Worm (Caenorhabditis elegans) whole organism, L1 larva: ENCODE measurements around the gene F35A5.2.

Experiments used
- C16A3.4 ChIP-seq: fragments of 150-350 bp; optimal IDR thresholded peaks from 2 replicates; lab custom pipeline; 2014; ENCODE audit warnings: missing biosample characterization, missing genetic modification characterization
- C34B4.2 ChIP-seq: sonication (generic microtip); optimal IDR thresholded peaks from 2 replicates; lab custom pipeline; 2017; ENCODE audit warnings: mild to moderate bottlenecking, missing genetic modification characterization, missing compliant biosample characterization
- F16B12.6 ChIP-seq: fragments of 150-350 bp; optimal IDR thresholded peaks from 2 replicates; lab custom pipeline; 2014; ENCODE audit warnings: missing biosample characterization, missing genetic modification characterization
- Y116A8C.19 ChIP-seq: sonication (generic microtip); optimal IDR thresholded peaks from 2 replicates; lab custom pipeline; 2016; ENCODE audit warnings: missing compliant biosample characterization, missing genetic modification characterization, borderline replicate concordance
- blmp-1 ChIP-seq: fragments of 150-350 bp; optimal IDR thresholded peaks from 2 replicates; lab custom pipeline; 2014; ENCODE audit warnings: missing biosample characterization, missing genetic modification characterization
- ceh-63 ChIP-seq: fragments of 200-800 bp; sonication (Bioruptor generic); optimal IDR thresholded peaks from 2 replicates; lab custom pipeline; 2018; ENCODE audit warnings: mild to moderate bottlenecking, missing genetic modification characterization, missing compliant biosample characterization
- ceh-82 ChIP-seq, 3 experiments: fragments of 150-350 bp in 1 of 3; sonication (generic microtip) in 2 of 3; optimal IDR thresholded peaks; 2 replicates each; lab custom pipeline; 2014 to 2017; ENCODE audit warnings: missing biosample characterization in 3 of 3, missing genetic modification characterization in 3 of 3
- dpl-1 ChIP-seq, 3 experiments: fragments of 150-350 bp in 2 of 3; sonication (generic microtip) in 1 of 3; optimal IDR thresholded peaks; 2 replicates each; lab custom pipeline; 2014 to 2017; ENCODE audit warnings: missing biosample characterization in 3 of 3, missing genetic modification characterization in 3 of 3, missing genetic modification reagents in 3 of 3
- elt-2 ChIP-seq: sonication (generic microtip); optimal IDR thresholded peaks from 2 replicates; lab custom pipeline; 2016; ENCODE audit warnings: missing genetic modification characterization, mild to moderate bottlenecking, inconsistent platforms, missing compliant biosample characterization, missing genetic modification reagents
- elt-3 ChIP-seq, 6 experiments: fragments of 150-350 bp in 1 of 6; sonication (generic microtip); optimal IDR thresholded peaks; 2 replicates each; lab custom pipeline; 2017 to 2018; ENCODE audit warnings: missing biosample characterization in 6 of 6, missing genetic modification characterization in 6 of 6, inconsistent platforms in 1 of 6
- fkh-10 ChIP-seq: sonication (generic microtip); optimal IDR thresholded peaks from 2 replicates; lab custom pipeline; 2017; ENCODE audit warnings: missing biosample characterization, missing genetic modification reagents, missing genetic modification characterization
- fkh-4 ChIP-seq: sonication (generic microtip); optimal IDR thresholded peaks from 2 replicates; lab custom pipeline; 2016; ENCODE audit warnings: missing compliant biosample characterization, missing genetic modification characterization, borderline replicate concordance
- fos-1 ChIP-seq: fragments of 150-350 bp; optimal IDR thresholded peaks from 2 replicates; lab custom pipeline; 2014; ENCODE audit warnings: missing biosample characterization, missing genetic modification characterization
- irx-1 ChIP-seq: sonication (generic microtip); optimal IDR thresholded peaks from 2 replicates; lab custom pipeline; 2016; ENCODE audit warnings: missing genetic modification characterization, missing compliant biosample characterization
- jun-1 ChIP-seq: fragments of 150-350 bp; optimal IDR thresholded peaks from 2 replicates; lab custom pipeline; 2014; ENCODE audit warnings: missing biosample characterization, missing genetic modification reagents, missing genetic modification characterization
- lin-14 ChIP-seq: fragments of 200-800 bp; sonication (Bioruptor generic); optimal IDR thresholded peaks from 2 replicates; lab custom pipeline; 2018; ENCODE audit warnings: mild to moderate bottlenecking, missing genetic modification characterization, moderate library complexity, missing compliant biosample characterization
- lin-15B ChIP-seq: fragments of 150-350 bp; sonication (generic microtip); optimal IDR thresholded peaks from 3 replicates; lab custom pipeline; 2014; ENCODE audit warnings: missing biosample characterization, missing genetic modification characterization
- lin-35 ChIP-seq, 2 experiments: fragments of 150-350 bp; optimal IDR thresholded peaks; 2 replicates each; lab custom pipeline; 2014; ENCODE audit warnings: missing biosample characterization in 2 of 2, missing genetic modification characterization in 2 of 2, missing genetic modification reagents in 2 of 2
- lin-39 ChIP-seq: fragments of 150-350 bp; optimal IDR thresholded peaks from 2 replicates; lab custom pipeline; 2014; ENCODE audit warnings: missing biosample characterization, missing genetic modification reagents, missing genetic modification characterization
- lsy-2 ChIP-seq, 2 experiments: fragments of 150-350 bp; optimal IDR thresholded peaks; 2 replicates each; lab custom pipeline; 2014; ENCODE audit warnings: missing biosample characterization in 2 of 2, missing genetic modification characterization in 2 of 2
- mdl-1 ChIP-seq, 2 experiments: fragments of 150-350 bp; optimal IDR thresholded peaks; 2 replicates each; lab custom pipeline; 2014 to 2017; ENCODE audit warnings: missing biosample characterization in 2 of 2, missing genetic modification characterization in 2 of 2, inconsistent platforms in 1 of 2
- mef-2 ChIP-seq: fragments of 150-350 bp; optimal IDR thresholded peaks from 2 replicates; lab custom pipeline; 2014; ENCODE audit warnings: missing biosample characterization, missing genetic modification characterization
- nhr-11 ChIP-seq: fragments of 150-350 bp; optimal IDR thresholded peaks from 2 replicates; lab custom pipeline; 2014; ENCODE audit warnings: missing biosample characterization, missing genetic modification characterization
- nhr-12 ChIP-seq: sonication (generic microtip); optimal IDR thresholded peaks from 2 replicates; lab custom pipeline; 2017; ENCODE audit warnings: missing biosample characterization, missing genetic modification characterization
- nhr-20 ChIP-seq: sonication (generic microtip); optimal IDR thresholded peaks from 2 replicates; lab custom pipeline; 2016; ENCODE audit warnings: mild to moderate bottlenecking, missing genetic modification characterization, missing compliant biosample characterization
- nhr-237 ChIP-seq: fragments of 150-350 bp; optimal IDR thresholded peaks from 2 replicates; lab custom pipeline; 2014; ENCODE audit warnings: missing biosample characterization, missing genetic modification characterization
- nhr-28 ChIP-seq: fragments of 150-350 bp; optimal IDR thresholded peaks from 2 replicates; lab custom pipeline; 2014; ENCODE audit warnings: missing biosample characterization, missing genetic modification characterization
- nhr-47 ChIP-seq: sonication (generic microtip); optimal IDR thresholded peaks from 2 replicates; lab custom pipeline; 2016; ENCODE audit warnings: mild to moderate bottlenecking, missing genetic modification characterization, moderate library complexity, missing compliant biosample characterization
- nhr-77 ChIP-seq: fragments of 150-350 bp; optimal IDR thresholded peaks from 2 replicates; lab custom pipeline; 2014; ENCODE audit warnings: missing biosample characterization, missing genetic modification characterization
- nhr-84 ChIP-seq: sonication (generic microtip); optimal IDR thresholded peaks from 2 replicates; lab custom pipeline; 2017; ENCODE audit warnings: missing biosample characterization, missing genetic modification characterization
- nhr-85 ChIP-seq: sonication (generic microtip); peaks from one replicate; lab custom pipeline; 2016; ENCODE audit warnings: missing genetic modification characterization, inconsistent platforms, missing compliant biosample characterization
- pax-3 ChIP-seq: fragments of 200-800 bp; sonication (Bioruptor generic); optimal IDR thresholded peaks from 2 replicates; lab custom pipeline; 2018; ENCODE audit warnings: mild to moderate bottlenecking, missing genetic modification characterization, moderate library complexity, missing compliant biosample characterization
- pqm-1 ChIP-seq: sonication (generic microtip); optimal IDR thresholded peaks from 3 replicates; lab custom pipeline; 2017; ENCODE audit warnings: missing biosample characterization, missing genetic modification characterization
- skn-1 ChIP-seq: fragments of 150-350 bp; optimal IDR thresholded peaks from 2 replicates; lab custom pipeline; 2014; ENCODE audit warnings: missing biosample characterization, missing genetic modification characterization
- snpc-4 ChIP-seq: fragments of 150-350 bp; optimal IDR thresholded peaks from 2 replicates; lab custom pipeline; 2014; ENCODE audit warnings: missing biosample characterization, missing genetic modification characterization
- sox-4 ChIP-seq: sonication (generic microtip); optimal IDR thresholded peaks from 2 replicates; lab custom pipeline; 2016; ENCODE audit warnings: missing genetic modification characterization, missing compliant biosample characterization
- sptf-1 ChIP-seq: fragments of 150-350 bp; optimal IDR thresholded peaks from 2 replicates; lab custom pipeline; 2014; ENCODE audit warnings: missing biosample characterization, missing genetic modification characterization
- tbx-2 ChIP-seq: sonication (generic microtip); optimal IDR thresholded peaks from 2 replicates; lab custom pipeline; 2016; ENCODE audit warnings: missing genetic modification characterization, missing compliant biosample characterization
- tlp-1 ChIP-seq: fragments of 150-350 bp; optimal IDR thresholded peaks from 2 replicates; lab custom pipeline; 2014; ENCODE audit warnings: missing biosample characterization, missing genetic modification characterization
- unc-30 ChIP-seq: sonication (generic microtip); optimal IDR thresholded peaks from 2 replicates; lab custom pipeline; 2017; ENCODE audit warnings: missing biosample characterization, missing genetic modification characterization
- unc-62 ChIP-seq: fragments of 150-350 bp; optimal IDR thresholded peaks from 2 replicates; lab custom pipeline; 2014; ENCODE audit warnings: missing biosample characterization, missing genetic modification reagents, missing genetic modification characterization
- unc-98 ChIP-seq: fragments of 200-800 bp; sonication (Bioruptor generic); IDR thresholded peaks from 2 replicates; pipeline ENCODE4 v1.3.6; 2022; ENCODE audit warnings: missing genetic modification characterization, missing compliant biosample characterization
- vab-15 ChIP-seq: sonication (generic microtip); optimal IDR thresholded peaks from 2 replicates; lab custom pipeline; 2017; ENCODE audit warnings: missing genotype, mild to moderate bottlenecking, missing genetic modification characterization, missing compliant biosample characterization
- xbp-1 ChIP-seq: sonication (generic microtip); optimal IDR thresholded peaks from 2 replicates; lab custom pipeline; 2016; ENCODE audit warnings: missing genetic modification characterization, missing compliant biosample characterization

Gene F35A5.2

DNA sequence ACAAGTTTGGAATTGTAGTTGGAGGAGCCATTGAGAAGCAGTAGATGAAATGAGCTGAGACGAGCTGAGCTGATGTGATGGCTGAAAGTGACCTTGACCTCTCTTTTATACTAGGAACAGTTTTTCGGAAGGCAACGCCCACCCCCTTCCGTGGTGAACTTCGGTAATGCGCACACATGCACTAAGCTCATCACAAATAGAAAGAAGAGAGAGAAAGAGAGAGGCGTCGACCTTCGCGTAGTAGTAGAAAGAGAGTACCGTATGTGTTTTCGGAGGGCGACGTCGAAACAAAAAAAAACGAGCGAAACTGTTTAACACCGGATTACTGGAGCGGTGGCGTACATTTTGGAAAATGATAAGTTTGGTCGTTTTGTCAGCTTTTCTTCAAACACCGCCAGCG, 23.9 kb upstream of the F35A5.2 start, which contains the start of gene marg-1:
TSS of gene marg-1 (minus strand) at position 101 of the 400 bp plus-strand sequence.
- TF ChIP-seq lin-14 (GFP tag; lab: Kevin White, UChicago), result peak; percentile 3
- TF ChIP-seq nhr-237 (tag; lab: Kevin White, UChicago), result no peak

DNA sequence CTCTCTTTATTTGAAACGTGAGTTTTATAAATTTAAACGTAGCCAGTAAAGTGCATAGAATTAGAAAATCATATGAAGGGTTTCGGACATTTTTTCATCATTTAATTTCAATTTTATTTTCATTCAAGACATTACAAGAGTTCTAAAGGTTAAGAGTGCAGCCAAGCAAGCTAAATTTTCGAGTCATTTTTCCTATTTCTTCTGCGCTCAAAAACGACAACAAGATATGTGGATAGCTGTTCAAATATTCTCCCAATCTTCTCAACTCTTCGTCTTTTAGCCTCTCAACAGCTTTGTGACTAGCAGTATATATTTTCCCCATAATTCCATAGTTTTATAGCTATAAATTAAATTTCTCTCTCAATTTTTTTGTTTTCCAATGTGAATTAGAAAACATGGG, 21.3 kb upstream of the F35A5.2 start:
- TF ChIP-seq sox-4 (tag; lab: Kevin White, UChicago) (no peak), nhr-28 (tag; lab: Kevin White, UChicago) (no peak), sptf-1 (tag; lab: Kevin White, UChicago) (no peak), nhr-20 (no peak)
- TF ChIP-seq, all 84 proteins: peak for 0

DNA sequence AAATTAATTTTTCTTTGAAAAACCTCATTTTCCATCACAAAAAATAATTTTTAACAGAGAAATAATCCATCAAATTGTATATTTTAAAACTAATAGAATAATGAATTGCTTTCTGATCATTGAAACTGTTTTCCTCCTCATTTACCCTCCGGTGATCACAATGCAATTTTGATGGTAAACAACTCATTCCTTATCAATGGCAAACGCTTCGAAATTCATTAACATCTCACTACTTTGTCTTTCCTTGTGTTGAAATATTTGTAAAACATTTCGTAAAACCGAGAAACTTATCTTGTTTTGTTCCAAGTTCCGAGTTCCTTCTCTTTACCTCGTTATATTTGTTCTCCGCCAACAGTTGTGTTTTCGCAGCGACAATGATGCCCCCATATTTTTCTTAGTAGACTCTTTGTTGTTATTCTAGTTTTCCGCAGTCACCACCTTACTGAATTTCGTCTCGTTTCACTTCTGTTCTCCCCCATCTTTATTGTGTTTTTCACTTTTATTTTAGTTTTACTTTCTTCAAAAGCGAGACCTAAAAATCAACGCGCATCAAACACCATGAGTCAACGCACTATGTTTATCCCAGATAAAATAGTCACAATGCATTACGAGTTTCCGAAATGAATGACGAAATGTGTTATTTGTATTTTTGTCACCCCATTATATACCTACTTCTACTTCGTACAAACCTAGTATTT, 19.7 kb upstream of the F35A5.2 start:
- no peak for TF ChIP-seq nhr-11
- TF ChIP-seq lin-39 (tag; lab: Kevin White, UChicago), result no peak
- no peak for TF ChIP-seq lin-15B (tag; lab: Kevin White, UChicago)
- peak in 1 of 2 experiments; percentile 11 for TF ChIP-seq lin-35 (GFP tag; optimal IDR thresholded peaks at IDR 0.05; lab: Kevin White, UChicago)
- peak; percentile 17 for TF ChIP-seq lin-14 (GFP tag; lab: Kevin White, UChicago)
- no peak for TF ChIP-seq vab-15 (tag; lab: Kevin White, UChicago)
- TF ChIP-seq nhr-47 (tag; lab: Kevin White, UChicago), result no peak
- no peak for TF ChIP-seq xbp-1
- TF ChIP-seq dpl-1 (GFP tag; optimal IDR thresholded peaks at IDR 0.05; lab: Kevin White, UChicago), result no peak
- TF ChIP-seq fos-1 (tag; lab: Kevin White, UChicago), result no peak
- TF ChIP-seq C34B4.2 (tag; lab: Kevin White, UChicago), result no peak
- no peak for TF ChIP-seq nhr-84 (tag; lab: Kevin White, UChicago)
- peak; percentile 81 for TF ChIP-seq blmp-1 (tag; lab: Kevin White, UChicago)
- no peak for TF ChIP-seq pax-3 (tag; lab: Kevin White, UChicago)
- peak; percentile 84 for TF ChIP-seq nhr-85
- TF ChIP-seq snpc-4 (tag; lab: Kevin White, UChicago), result no peak

DNA sequence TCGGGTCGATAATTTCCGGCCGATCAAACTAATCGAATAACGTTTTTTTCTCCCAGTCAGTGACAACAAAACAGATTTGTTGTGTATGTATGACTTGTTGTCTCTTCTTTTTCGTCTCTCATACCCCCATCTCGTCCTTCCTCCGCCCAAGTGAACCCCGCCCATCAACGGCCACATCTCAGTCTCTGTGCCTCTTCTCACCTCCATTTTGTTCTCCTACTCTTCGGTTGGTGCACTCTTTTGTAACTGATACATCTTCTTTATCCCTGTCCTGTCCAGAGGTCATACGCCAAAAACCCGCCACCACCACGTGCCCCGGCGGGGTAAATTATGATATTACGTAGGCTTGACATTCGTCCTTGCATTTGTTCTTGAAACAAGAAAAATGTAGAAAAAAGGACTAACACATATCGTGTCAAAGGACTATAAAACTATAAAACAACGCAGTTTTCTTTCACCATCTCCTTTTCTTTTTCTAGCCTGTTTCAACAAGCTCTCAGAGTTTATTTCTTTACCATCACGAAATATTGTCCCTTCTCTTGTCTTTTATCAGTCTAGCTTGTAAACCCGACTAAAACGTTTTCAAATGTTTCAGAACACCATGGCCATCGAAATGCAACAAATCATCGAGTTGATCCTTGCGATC, 17.4 kb upstream of the F35A5.2 start, which contains the start of gene pmpl-1:
TSS of gene pmpl-1 (plus strand) at position 596 of the 646 bp plus-strand sequence.
- no peak for TF ChIP-seq F16B12.6 (tag; lab: Kevin White, UChicago)
- TF ChIP-seq skn-1 (tag; lab: Kevin White, UChicago), result no peak
- TF ChIP-seq snpc-4 (tag; lab: Kevin White, UChicago), result no peak
- no peak for TF ChIP-seq fkh-4 (tag; lab: Kevin White, UChicago)
- peak in 1 of 2 experiments; percentile 73 for TF ChIP-seq mdl-1 (tag; optimal IDR thresholded peaks at IDR 0.05; lab: Kevin White, UChicago)
- peak; percentile 81 for TF ChIP-seq nhr-20
- TF ChIP-seq nhr-77 (tag; lab: Kevin White, UChicago), result no peak
- peak in 2 of 3 experiments; percentile 8 to 17 for TF ChIP-seq ceh-82 (tag; optimal IDR thresholded peaks at IDR 0.05; lab: Kevin White, UChicago)
- TF ChIP-seq jun-1, result no peak
- TF ChIP-seq ceh-63, result no peak
- no peak for TF ChIP-seq Y116A8C.19 (tag; lab: Kevin White, UChicago)
- TF ChIP-seq nhr-85, result peak; percentile 95
- peak; percentile 33 to 53 for TF ChIP-seq lsy-2 (tag; optimal IDR thresholded peaks at IDR 0.05; lab: Kevin White, UChicago)
- no peak for TF ChIP-seq unc-98
- no peak for TF ChIP-seq lin-39 (tag; lab: Kevin White, UChicago)
- TF ChIP-seq C16A3.4 (tag; lab: Kevin White, UChicago), result peak; percentile 44
- peak; percentile 0 for TF ChIP-seq pax-3 (tag; lab: Kevin White, UChicago)
- TF ChIP-seq pqm-1, result no peak
- no peak for TF ChIP-seq vab-15 (tag; lab: Kevin White, UChicago)
- peak; percentile 32 for TF ChIP-seq xbp-1
- TF ChIP-seq elt-2, result no peak
- TF ChIP-seq nhr-12 (tag; lab: Kevin White, UChicago), result no peak
- peak in 3 of 6 experiments; percentile 28 to 67 (median 48) for TF ChIP-seq elt-3 (tag; optimal IDR thresholded peaks at IDR 0.05; lab: Kevin White, UChicago)
- TF ChIP-seq sox-4 (tag; lab: Kevin White, UChicago), result no peak
- TF ChIP-seq tbx-2 (tag; lab: Kevin White, UChicago), result peak; percentile 50
- TF ChIP-seq unc-62, result no peak
- TF ChIP-seq nhr-237 (tag; lab: Kevin White, UChicago), result no peak
- no peak for TF ChIP-seq tlp-1 (tag; lab: Kevin White, UChicago)
- TF ChIP-seq irx-1 (tag; lab: Kevin White, UChicago), result peak; percentile 36
- TF ChIP-seq mef-2, result no peak
- TF ChIP-seq unc-30 (tag; lab: Kevin White, UChicago), result no peak
- TF ChIP-seq fkh-10 (GFP tag; lab: Kevin White, UChicago), result no peak
